Fruit fly (Drosophila melanogaster): Measurements from ENCODE around the gene Cpr72Ec.

The Cpr72Ec gene

DNA sequence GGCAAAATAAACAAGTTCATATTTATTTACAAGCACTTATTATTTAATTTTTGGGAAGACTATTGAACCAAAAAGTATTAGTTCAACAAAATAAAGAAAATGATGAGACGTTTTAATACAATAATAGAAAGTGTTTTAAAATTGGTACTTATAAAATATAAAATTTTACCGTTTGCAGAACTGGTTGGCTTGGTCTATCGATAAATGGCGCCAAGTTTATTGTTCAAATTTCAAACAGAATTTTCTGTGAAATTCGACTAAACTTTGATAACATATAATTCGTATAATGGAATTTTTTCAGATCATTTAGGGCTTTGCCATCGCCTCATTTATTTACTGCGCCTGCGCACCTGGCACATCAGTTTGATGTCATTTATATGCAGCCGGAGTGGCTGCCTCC lies 23.7 kb upstream of the Cpr72Ec start (continued):
- TF ChIP-seq rib (GFP tag; IDR thresholded peaks at IDR 0.05) (no peak), lbe (GFP tag; optimal IDR thresholded peaks at IDR 0.05) (no peak), tio (GFP tag; optimal IDR thresholded peaks at IDR 0.05) (no peak), HHEX (GFP tag; optimal IDR thresholded peaks at IDR 0.05) (no peak), phol (tag; optimal IDR thresholded peaks at IDR 0.05) (peak; percentile 3), HLH3B (GFP tag; IDR thresholded peaks at IDR 0.05) (no peak), ttk (GFP tag; IDR thresholded peaks at IDR 0.05) (no peak), GATAe (GFP tag; conservative IDR thresholded peaks at IDR 0.05) (no peak), Lhr (GFP tag; optimal IDR thresholded peaks at IDR 0.05) (no peak), CG3838 (GFP tag; optimal IDR thresholded peaks at IDR 0.05) (no peak), CG13287 (GFP tag; IDR thresholded peaks at IDR 0.05; ENCODE audit: partially characterized antibody) (peak; percentile 67), Dll (GFP tag; IDR thresholded peaks at IDR 0.05; ENCODE audit: partially characterized antibody) (0 out of 4 replicates have a peak, but pooled peaks have one; percentile 35), pho (GFP tag; optimal IDR thresholded peaks at IDR 0.05) (no peak), zen2 (GFP tag; IDR thresholded peaks at IDR 0.05; ENCODE audit: partially characterized antibody) (peak; percentile 50), Dfd (GFP tag; optimal IDR thresholded peaks at IDR 0.05) (no peak), Gug (GFP tag; IDR thresholded peaks at IDR 0.05) (no peak), crc (GFP tag; optimal IDR thresholded peaks at IDR 0.05) (no peak), E2f2 (GFP tag; IDR thresholded peaks at IDR 0.05) (peak; percentile 88), Dref (GFP tag; IDR thresholded peaks at IDR 0.05) (peak; percentile 57), CG8388 (GFP tag; optimal IDR thresholded peaks at IDR 0.05) (no peak), tup (GFP tag; optimal IDR thresholded peaks at IDR 0.05) (no peak), CrebB (tag; optimal IDR thresholded peaks at IDR 0.05) (no peak), CG9215 (GFP tag; IDR thresholded peaks at IDR 0.05) (no peak), fd102C (GFP tag; optimal IDR thresholded peaks at IDR 0.05) (no peak)

DNA sequence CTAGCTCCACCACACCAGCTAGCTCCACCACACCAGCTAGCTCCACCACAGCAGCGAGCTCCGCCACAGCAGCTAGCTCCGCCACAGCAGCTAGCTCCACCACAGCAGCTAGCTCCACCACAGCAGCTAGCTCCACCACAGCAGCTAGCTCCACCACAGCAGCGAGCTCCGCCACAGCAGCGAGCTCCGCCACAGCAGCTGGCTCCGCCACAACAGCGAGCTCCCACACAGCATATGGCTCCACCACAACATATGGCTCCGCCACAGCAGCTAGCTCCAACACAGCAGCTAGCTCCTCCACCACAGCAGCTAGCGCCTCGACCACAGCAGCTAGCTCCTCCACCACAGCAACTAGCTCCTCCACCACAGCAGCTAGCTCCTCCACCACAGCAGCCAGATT lies 21.1 kb upstream of the Cpr72Ec start:
- TF ChIP-seq CG18011 (GFP tag; optimal IDR thresholded peaks at IDR 0.05) (peak; percentile 92), danr (GFP tag; IDR thresholded peaks at IDR 0.05) (peak; percentile 13; the same call in 1 of the 2 replicates), Med (GFP tag) (peak; percentile 74)

DNA sequence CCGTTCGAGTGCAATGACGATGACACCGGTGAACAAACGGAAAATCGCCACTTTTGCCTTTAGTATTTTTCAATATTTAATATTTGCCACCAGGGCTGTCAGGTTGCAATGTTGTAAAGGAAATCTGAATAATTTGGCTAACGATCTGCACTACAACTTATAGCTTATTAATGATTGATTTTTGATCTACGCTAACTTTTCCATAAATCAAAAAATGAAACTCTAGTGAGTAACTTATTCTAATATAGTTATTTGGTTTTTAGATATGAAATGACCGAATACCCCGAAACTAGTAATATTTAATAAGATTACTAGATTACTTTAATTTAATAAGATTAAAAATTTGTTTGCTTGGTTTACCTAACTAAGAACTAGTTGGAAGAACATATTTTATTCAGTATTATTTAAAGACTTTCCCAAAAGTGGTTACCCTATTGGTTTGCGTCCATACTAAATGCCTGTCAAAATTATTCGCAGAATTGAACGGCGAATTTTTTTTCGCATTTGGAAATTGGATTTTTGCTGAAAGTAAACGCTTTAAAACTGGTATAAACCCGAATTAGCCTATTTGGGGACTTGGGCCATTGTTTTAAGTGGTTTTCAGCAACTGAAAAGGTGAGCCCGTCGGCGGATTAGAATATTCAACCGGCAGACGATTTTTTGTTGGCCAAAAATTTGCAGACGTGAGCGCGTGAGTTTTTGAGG lies 18.9 kb upstream of the Cpr72Ec start, which contains the start of the genes Agpat3 and RAF2:
Agpat3 (minus strand) TSS at position 78 of the 705 bp plus-strand sequence.
RAF2 (plus strand) TSS at position 448 of the 705 bp plus-strand sequence.
- TF ChIP-seq CG11398 (GFP tag; optimal IDR thresholded peaks at IDR 0.05) (no peak), C15 (GFP tag; IDR thresholded peaks at IDR 0.05) (no peak), Fer2 (tag; optimal IDR thresholded peaks at IDR 0.05) (no peak), Ssrp (tag; optimal IDR thresholded peaks at IDR 0.05) (peak; percentile 50), ap (GFP tag; IDR thresholded peaks at IDR 0.05) (no peak), crc (GFP tag; optimal IDR thresholded peaks at IDR 0.05) (no peak), Abd-B (GFP tag; optimal IDR thresholded peaks at IDR 0.05) (peak; percentile 81), psq (GFP tag; optimal IDR thresholded peaks at IDR 0.05) (no peak), zen2 (GFP tag; IDR thresholded peaks at IDR 0.05; ENCODE audit: partially characterized antibody) (no peak), Dad (GFP tag; optimal IDR thresholded peaks at IDR 0.05) (peak; percentile 16), mam (GFP tag; optimal IDR thresholded peaks at IDR 0.05) (peak; percentile 42), CG13424 (tag; optimal IDR thresholded peaks at IDR 0.05) (peak; percentile 49), B-H2 (GFP tag; optimal IDR thresholded peaks at IDR 0.05) (no peak), Ada2b (GFP tag; IDR thresholded peaks at IDR 0.05) (no peak), Aef1 (GFP tag; IDR thresholded peaks at IDR 0.05) (peak; percentile 38), CG16813 (GFP tag; IDR thresholded peaks at IDR 0.05; ENCODE audit: partially characterized antibody) (no peak), nerfin-2 (GFP tag; IDR thresholded peaks at IDR 0.05; ENCODE audit: partially characterized antibody) (no peak), CG8924 (tag; optimal IDR thresholded peaks at IDR 0.05) (peak; percentile 58), gcm2 (GFP tag; optimal IDR thresholded peaks at IDR 0.05) (no peak), sob (GFP tag; IDR thresholded peaks at IDR 0.05) (peak; percentile 54; the same call in 1 of the 2 replicates), Med (GFP tag) (peak; percentile 82), croc (GFP tag; conservative IDR thresholded peaks at IDR 0.05) (no peak; the same call in 2 of the 3 replicates), slou (GFP tag; optimal IDR thresholded peaks at IDR 0.05) (no peak), kah (GFP tag; optimal IDR thresholded peaks at IDR 0.05) (no peak)
